Worm (Caenorhabditis elegans): Measurements from ENCODE around the gene kbp-3.

- TF ChIP-seq unc-130 (GFP tag; optimal IDR thresholded peaks at IDR 0.05) (peak; percentile 16), mep-1 (tag; optimal IDR thresholded peaks at IDR 0.05) (no peak), lin-39 (tag; optimal IDR thresholded peaks at IDR 0.05) (no peak), egl-27 (tag; optimal IDR thresholded peaks at IDR 0.05) (no peak), nhr-11 (tag; optimal IDR thresholded peaks at IDR 0.05) (peak; percentile 33), snpc-1.2 (GFP tag; IDR thresholded peaks at IDR 0.05) (no peak), ces-1 (GFP tag; optimal IDR thresholded peaks at IDR 0.05) (no peak), dve-1 (tag; optimal IDR thresholded peaks at IDR 0.05; ENCODE audit: insufficient read depth) (no peak), ZK546.5 (tag; optimal IDR thresholded peaks at IDR 0.05) (no peak), zag-1 (tag; optimal IDR thresholded peaks at IDR 0.05) (no peak), aly-2 (tag; optimal IDR thresholded peaks at IDR 0.05) (no peak), pha-4 (GFP tag; IDR thresholded peaks at IDR 0.05) (0 out of 2 replicates have a peak, but pooled peaks have one; percentile 44), pha-4 (tag; optimal IDR thresholded peaks at IDR 0.05) (peak; percentile 31), lin-15B (tag; optimal IDR thresholded peaks at IDR 0.05) (no peak)
Measured at ce11 chrII:14383644-14384043, 6.2 kb downstream of the kbp-3 start, which contains the start of gene mes-2.

All from whole organism, L4 larva.